Worm (Caenorhabditis elegans) whole organism, young adult: Measurements from ENCODE around the gene R13A1.5.

ENCODE experiments used
- B0019.2 ChIP-seq: fragments of 200-800 bp; sonication (Bioruptor generic); conservative IDR thresholded peaks from 2 replicates; pipeline ENCODE4 v1.3.6; 2022; ENCODE audit warnings: missing genetic modification reagents, missing genetic modification characterization, missing compliant biosample characterization
- C06A6.2 ChIP-seq: fragments of 200-800 bp; sonication (Bioruptor generic); conservative IDR thresholded peaks from 2 replicates; pipeline ENCODE4 v1.3.6; 2022; ENCODE audit warnings: missing genetic modification characterization, missing compliant biosample characterization
- F23B12.7 ChIP-seq: sonication (generic microtip); optimal IDR thresholded peaks from 2 replicates; lab custom pipeline; 2017; ENCODE audit warnings: missing genetic modification characterization, mild to moderate bottlenecking, missing compliant biosample characterization, antibody characterized with exemption, moderate library complexity; ENCODE audit not compliant: insufficient read depth
- F37B4.10 ChIP-seq: fragments of 200-800 bp; sonication (Bioruptor generic); IDR thresholded peaks from 2 replicates; pipeline ENCODE4 v1.3.6; 2022; ENCODE audit warnings: missing genetic modification characterization, missing compliant biosample characterization
- F55B11.4 ChIP-seq: sonication (generic microtip); optimal IDR thresholded peaks from 2 replicates; lab custom pipeline; 2016; ENCODE audit warnings: missing compliant biosample characterization, missing genetic modification characterization, borderline replicate concordance; ENCODE audit not compliant: insufficient read depth
- K12H6.12 ChIP-seq: fragments of 200-800 bp; sonication (Bioruptor generic); optimal IDR thresholded peaks from 2 replicates; lab custom pipeline; 2018; ENCODE audit warnings: mild to moderate bottlenecking, missing genetic modification characterization, missing compliant biosample characterization
- Y53G8AR.9 ChIP-seq: fragments of 200-800 bp; sonication (Bioruptor generic); conservative IDR thresholded peaks from 2 replicates; pipeline ENCODE4 v1.3.6; 2022; ENCODE audit warnings: missing genetic modification reagents, missing genetic modification characterization, missing compliant biosample characterization
- ama-1 ChIP-seq, 3 experiments: fragments of 150-350 bp in 1 of 3; sonication (generic microtip) in 2 of 3; optimal IDR thresholded peaks; 2 replicates each; lab custom pipeline; 2014 to 2018; ENCODE audit warnings: missing biosample characterization in 2 of 3, missing genetic modification characterization in 2 of 3, missing genetic modification reagents in 2 of 3
- bed-1 ChIP-seq: fragments of 200-800 bp; sonication (Bioruptor generic); IDR thresholded peaks from 2 replicates; pipeline ENCODE4 v1.3.6; 2022; ENCODE audit warnings: missing genetic modification reagents, missing genetic modification characterization, missing compliant biosample characterization
- cebp-2 ChIP-seq: fragments of 200-800 bp; sonication (Bioruptor generic); IDR thresholded peaks from 2 replicates; pipeline ENCODE4 v1.3.6; 2022; ENCODE audit warnings: missing genetic modification characterization, missing compliant biosample characterization
- ceh-27 ChIP-seq: fragments of 200-800 bp; sonication (Bioruptor generic); optimal IDR thresholded peaks from 2 replicates; lab custom pipeline; 2018; ENCODE audit warnings: mild to moderate bottlenecking, missing genetic modification characterization, moderate library complexity, missing compliant biosample characterization
- ceh-40 ChIP-seq: fragments of 200-800 bp; sonication (Bioruptor generic); IDR thresholded peaks from 2 replicates; pipeline ENCODE4 v1.3.6; 2022; ENCODE audit warnings: missing genetic modification characterization, missing compliant biosample characterization
- ceh-79 ChIP-seq: sonication (generic microtip); optimal IDR thresholded peaks from 2 replicates; lab custom pipeline; 2017; ENCODE audit warnings: mild to moderate bottlenecking, missing genetic modification characterization, missing compliant biosample characterization
- dpff-1 ChIP-seq: sonication (generic microtip); optimal IDR thresholded peaks from 2 replicates; lab custom pipeline; 2017; ENCODE audit warnings: mild to moderate bottlenecking, missing genetic modification characterization, missing compliant biosample characterization
- dpl-1 ChIP-seq: fragments of 150-350 bp; optimal IDR thresholded peaks from 2 replicates; lab custom pipeline; 2014; ENCODE audit warnings: missing biosample characterization, missing genetic modification reagents, missing genetic modification characterization
- efl-1 ChIP-seq: fragments of 150-350 bp; optimal IDR thresholded peaks from 2 replicates; lab custom pipeline; 2014; ENCODE audit warnings: missing biosample characterization, missing genetic modification reagents, missing genetic modification characterization
- egl-18 ChIP-seq: fragments of 200-800 bp; sonication (Bioruptor generic); IDR thresholded peaks from 2 replicates; pipeline ENCODE4 v1.3.6; 2022; ENCODE audit warnings: missing genetic modification reagents, missing genetic modification characterization, missing compliant biosample characterization
- egl-44 ChIP-seq: fragments of 200-800 bp; sonication (Bioruptor generic); IDR thresholded peaks from 2 replicates; pipeline ENCODE4 v1.3.6; 2022; ENCODE audit warnings: missing genetic modification reagents, missing genetic modification characterization, missing compliant biosample characterization
- ekl-4 ChIP-seq: fragments of 200-800 bp; sonication (Bioruptor generic); IDR thresholded peaks from 2 replicates; pipeline ENCODE4 v1.3.6; 2022; ENCODE audit warnings: missing genetic modification reagents, missing genetic modification characterization, missing compliant biosample characterization
- fkh-3 ChIP-seq: sonication (generic microtip); optimal IDR thresholded peaks from 2 replicates; lab custom pipeline; 2016; ENCODE audit warnings: mild to moderate bottlenecking, missing genetic modification characterization, missing compliant biosample characterization
- hlh-26 ChIP-seq: fragments of 200-800 bp; sonication (Bioruptor generic); conservative IDR thresholded peaks from 2 replicates; pipeline ENCODE4 v1.3.6; 2022; ENCODE audit warnings: missing genetic modification reagents, missing genetic modification characterization, missing compliant biosample characterization
- hmg-20 ChIP-seq: fragments of 200-800 bp; sonication (Bioruptor generic); IDR thresholded peaks from 2 replicates; pipeline ENCODE4 v1.3.6; 2022; ENCODE audit warnings: missing genetic modification reagents, missing genetic modification characterization, missing compliant biosample characterization
- let-526 ChIP-seq: fragments of 200-800 bp; sonication (Bioruptor generic); IDR thresholded peaks from 2 replicates; pipeline ENCODE4 v1.3.6; 2022; ENCODE audit warnings: missing genetic modification reagents, missing genetic modification characterization, missing compliant biosample characterization
- lin-35 ChIP-seq, 3 experiments: fragments of 150-350 bp in 2 of 3; sonication (generic microtip) in 1 of 3; optimal IDR thresholded peaks; 2 replicates each; lab custom pipeline; 2014 to 2018; ENCODE audit warnings: missing biosample characterization in 3 of 3, missing genetic modification characterization in 3 of 3, missing genetic modification reagents in 3 of 3
- lsy-27 ChIP-seq: sonication (generic microtip); optimal IDR thresholded peaks from 2 replicates; lab custom pipeline; 2017; ENCODE audit warnings: missing genetic modification characterization, mild to moderate bottlenecking, missing compliant biosample characterization, antibody characterized with exemption, missing genotype, borderline replicate concordance; ENCODE audit not compliant: insufficient read depth
- madf-8 ChIP-seq: fragments of 200-800 bp; sonication (Bioruptor generic); conservative IDR thresholded peaks from 2 replicates; pipeline ENCODE4 v1.3.6; 2022; ENCODE audit warnings: missing genetic modification reagents, missing genetic modification characterization, missing compliant biosample characterization
- mcd-1 ChIP-seq: fragments of 200-800 bp; sonication (Bioruptor generic); IDR thresholded peaks from 2 replicates; pipeline ENCODE4 v1.3.6; 2022; ENCODE audit warnings: missing genetic modification reagents, missing genetic modification characterization, missing compliant biosample characterization
- mel-28 ChIP-seq: sonication (generic microtip); optimal IDR thresholded peaks from 2 replicates; lab custom pipeline; 2016; ENCODE audit warnings: borderline replicate concordance, mild to moderate bottlenecking, missing genetic modification characterization, missing compliant biosample characterization
- mes-4 ChIP-seq: sonication (generic microtip); optimal IDR thresholded peaks from 2 replicates; lab custom pipeline; 2016; ENCODE audit warnings: missing genotype, missing genetic modification characterization, missing compliant biosample characterization
- nfyb-1 ChIP-seq: fragments of 200-800 bp; sonication (Bioruptor generic); IDR thresholded peaks from 2 replicates; pipeline ENCODE4 v1.3.6; 2022; ENCODE audit warnings: missing genetic modification reagents, missing genetic modification characterization, missing compliant biosample characterization
- nhr-179 ChIP-seq: sonication (generic microtip); optimal IDR thresholded peaks from 2 replicates; lab custom pipeline; 2016; ENCODE audit warnings: mild to moderate bottlenecking, missing genetic modification characterization, missing compliant biosample characterization
- nhr-27 ChIP-seq: fragments of 200-800 bp; sonication (Bioruptor generic); optimal IDR thresholded peaks from 2 replicates; lab custom pipeline; 2018; ENCODE audit warnings: mild to moderate bottlenecking, missing genetic modification characterization, moderate library complexity, missing compliant biosample characterization
- nhr-80 ChIP-seq: sonication (generic microtip); optimal IDR thresholded peaks from 2 replicates; lab custom pipeline; 2016; ENCODE audit warnings: missing genetic modification characterization, missing compliant biosample characterization
- rcor-1 ChIP-seq: fragments of 200-800 bp; sonication (Bioruptor generic); IDR thresholded peaks from 2 replicates; pipeline ENCODE4 v1.3.6; 2022; ENCODE audit warnings: missing genetic modification reagents, missing genetic modification characterization, missing compliant biosample characterization
- rec-8 ChIP-seq, 2 experiments: sonication (generic microtip); optimal IDR thresholded peaks; 2 replicates each; lab custom pipeline; 2016; ENCODE audit warnings: mild to moderate bottlenecking in 2 of 2, missing genetic modification characterization in 2 of 2, missing genetic modification reagents in 2 of 2, missing genotype in 2 of 2, missing biosample characterization in 1 of 2, missing compliant biosample characterization in 1 of 2, moderate library complexity in 1 of 2
- sea-2 ChIP-seq: fragments of 200-800 bp; sonication (Bioruptor generic); IDR thresholded peaks from 2 replicates; pipeline ENCODE4 v1.3.6; 2022; ENCODE audit warnings: missing genetic modification characterization, missing compliant biosample characterization
- snpc-4 ChIP-seq, 5 experiments: fragments of 150-350 bp in 1 of 5; sonication (generic microtip) in 4 of 5; optimal IDR thresholded peaks; 2 replicates each; lab custom pipeline; 2014 to 2018; ENCODE audit warnings: missing genetic modification characterization in 5 of 5, missing biosample characterization in 3 of 5, antibody characterized with exemption in 2 of 5, mild to moderate bottlenecking in 2 of 5, missing compliant biosample characterization in 2 of 5, missing genotype in 2 of 5, moderate library complexity in 2 of 5, missing genetic modification reagents in 1 of 5
- sptf-2 ChIP-seq: fragments of 200-800 bp; sonication (Bioruptor generic); optimal IDR thresholded peaks from 2 replicates; lab custom pipeline; 2018; ENCODE audit warnings: mild to moderate bottlenecking, missing genetic modification characterization, missing compliant biosample characterization
- tlf-1 ChIP-seq: fragments of 200-800 bp; sonication (Bioruptor generic); optimal IDR thresholded peaks from 2 replicates; lab custom pipeline; 2018; ENCODE audit warnings: mild to moderate bottlenecking, missing genetic modification characterization, missing compliant biosample characterization
- xnd-1 ChIP-seq: sonication (generic microtip); optimal IDR thresholded peaks from 2 replicates; lab custom pipeline; 2016; ENCODE audit warnings: missing genotype, missing genetic modification reagents, missing genetic modification characterization, missing compliant biosample characterization
- zim-3 ChIP-seq: sonication (generic microtip); optimal IDR thresholded peaks from 2 replicates; lab custom pipeline; 2017; ENCODE audit warnings: mild to moderate bottlenecking, missing genetic modification characterization, moderate library complexity, missing compliant biosample characterization
- ztf-18 ChIP-seq: sonication (generic microtip); optimal IDR thresholded peaks from 2 replicates; lab custom pipeline; 2016; ENCODE audit warnings: missing genotype, mild to moderate bottlenecking, missing genetic modification characterization, missing compliant biosample characterization
- ztf-22 ChIP-seq: fragments of 200-800 bp; sonication (Bioruptor generic); optimal IDR thresholded peaks from 2 replicates; lab custom pipeline; 2018; ENCODE audit warnings: mild to moderate bottlenecking, missing genetic modification characterization, moderate library complexity, missing compliant biosample characterization
- ztf-26 ChIP-seq: sonication (generic microtip); optimal IDR thresholded peaks from 2 replicates; lab custom pipeline; 2017; ENCODE audit warnings: missing genetic modification characterization, missing compliant biosample characterization
- ztf-3 ChIP-seq: fragments of 200-800 bp; sonication (Bioruptor generic); optimal IDR thresholded peaks from 2 replicates; lab custom pipeline; 2018; ENCODE audit warnings: mild to moderate bottlenecking, missing genetic modification characterization, missing compliant biosample characterization
- ztf-6 ChIP-seq: fragments of 200-800 bp; sonication (Bioruptor generic); IDR thresholded peaks from 2 replicates; pipeline ENCODE4 v1.3.6; 2022; ENCODE audit warnings: missing genetic modification reagents, missing genetic modification characterization, missing compliant biosample characterization

Gene R13A1.5

ce11 chrIV:7188528-7189422 lies 2.9 kb downstream of the R13A1.5 start, which contains the start of gene srlf-7 (continued):
- 0 out of 2 replicates have a peak, but pooled peaks have one; percentile 22 for TF ChIP-seq egl-44 (GFP tag; lab: Robert Waterston, UW)
- no peak for TF ChIP-seq bed-1 (GFP tag; lab: Robert Waterston, UW)
- no peak for TF ChIP-seq let-526 (GFP tag; lab: Robert Waterston, UW)
- no peak for TF ChIP-seq K12H6.12 (tag; lab: Kevin White, UChicago)
- TF ChIP-seq hlh-26 (GFP tag; lab: Robert Waterston, UW) = no peak
- no peak for TF ChIP-seq ceh-40 (GFP tag; lab: Robert Waterston, UW)
- no peak for TF ChIP-seq ekl-4 (GFP tag; lab: Robert Waterston, UW)
- TF ChIP-seq C06A6.2 (GFP tag; lab: Robert Waterston, UW) = no peak
- TF ChIP-seq F55B11.4 (tag; lab: Kevin White, UChicago) = no peak
- no peak for TF ChIP-seq lsy-27 (tag; lab: Kevin White, UChicago)
- no peak for TF ChIP-seq rec-8 (tag; optimal IDR thresholded peaks at IDR 0.05; lab: Kevin White, UChicago)
- TF ChIP-seq zim-3 (tag; lab: Kevin White, UChicago) = no peak
- TF ChIP-seq F37B4.10 (GFP tag; lab: Robert Waterston, UW) = no peak
- TF ChIP-seq Y53G8AR.9 (GFP tag; lab: Robert Waterston, UW) = no peak
- no peak for TF ChIP-seq B0019.2 (GFP tag; lab: Robert Waterston, UW)
- no peak for TF ChIP-seq ceh-27
- no peak for TF ChIP-seq efl-1 (GFP tag; lab: Kevin White, UChicago)
- peak; percentile 54 for TF ChIP-seq ztf-22 (GFP tag; lab: Kevin White, UChicago)
- peak; percentile 96 for TF ChIP-seq nhr-80 (tag; lab: Kevin White, UChicago)
- TF ChIP-seq rcor-1 = no peak
- no peak for TF ChIP-seq lin-35 (GFP tag; optimal IDR thresholded peaks at IDR 0.05; lab: Kevin White, UChicago)
- TF ChIP-seq ztf-6 (GFP tag; lab: Robert Waterston, UW) = no peak
- TF ChIP-seq sptf-2 (GFP tag; lab: Kevin White, UChicago) = no peak
- TF ChIP-seq tlf-1 (GFP tag; lab: Kevin White, UChicago) = no peak
- TF ChIP-seq mcd-1 = no peak
- no peak for TF ChIP-seq nhr-27 (tag; lab: Kevin White, UChicago)
- no peak for TF ChIP-seq fkh-3 (tag; lab: Kevin White, UChicago)
- no peak for TF ChIP-seq mes-4
- TF ChIP-seq mel-28 = no peak
- TF ChIP-seq hmg-20 (GFP tag; lab: Robert Waterston, UW) = no peak
- no peak for TF ChIP-seq cebp-2
- TF ChIP-seq nfyb-1 (GFP tag; lab: Robert Waterston, UW) = no peak
- no peak for TF ChIP-seq ceh-79 (tag; lab: Kevin White, UChicago)
- no peak for TF ChIP-seq dpff-1 (tag; lab: Kevin White, UChicago)
- TF ChIP-seq xnd-1 (tag; lab: Kevin White, UChicago) = no peak
- TF ChIP-seq F23B12.7 = no peak
- TF ChIP-seq nhr-179 (tag; lab: Kevin White, UChicago) = no peak
- TF ChIP-seq ama-1 (optimal IDR thresholded peaks at IDR 0.05; lab: Kevin White, UChicago) = no peak
- no peak for TF ChIP-seq ama-1 (GFP tag; optimal IDR thresholded peaks at IDR 0.05; lab: Kevin White, UChicago)
- TF ChIP-seq egl-18 (GFP tag; lab: Robert Waterston, UW) = no peak
- no peak for TF ChIP-seq sea-2 (GFP tag; lab: Robert Waterston, UW)
- no peak for TF ChIP-seq ztf-18 (tag; lab: Kevin White, UChicago)
- peak; percentile 31 for TF ChIP-seq ztf-26 (tag; lab: Kevin White, UChicago)
- TF ChIP-seq dpl-1 (GFP tag; lab: Kevin White, UChicago) = no peak
- no peak for TF ChIP-seq madf-8 (GFP tag; lab: Robert Waterston, UW)
- no peak for TF ChIP-seq snpc-4 (GFP tag; optimal IDR thresholded peaks at IDR 0.05; lab: Kevin White, UChicago)
- peak in 2 of 4 experiments; percentile 4 to 8 for TF ChIP-seq snpc-4 (tag; optimal IDR thresholded peaks at IDR 0.05; lab: Kevin White, UChicago)
- no peak for TF ChIP-seq ztf-3 (GFP tag; lab: Kevin White, UChicago)
